Worm (Caenorhabditis elegans) whole organism, mixed stage, embryonic: Measurements from ENCODE around the gene ctr-9.

Source experiments
- M03D4.4 ChIP-seq: sonication (generic microtip); optimal IDR thresholded peaks from 2 replicates; lab custom pipeline; 2017; ENCODE audit warnings: mild to moderate bottlenecking, missing genetic modification characterization, missing compliant biosample characterization
- bed-3 ChIP-seq: fragments of 200-800 bp; sonication (Bioruptor generic); optimal IDR thresholded peaks from 3 replicates; lab custom pipeline; 2018; ENCODE audit warnings: mild to moderate bottlenecking, missing genetic modification characterization, moderate library complexity, missing compliant biosample characterization
- blmp-1 ChIP-seq: fragments of 150-350 bp; optimal IDR thresholded peaks from 2 replicates; lab custom pipeline; 2014; ENCODE audit warnings: missing biosample characterization, missing genetic modification characterization
- ceh-39 ChIP-seq: fragments of 150-350 bp; optimal IDR thresholded peaks from 2 replicates; lab custom pipeline; 2014; ENCODE audit warnings: missing biosample characterization, missing genetic modification characterization
- ceh-43 ChIP-seq: fragments of 200-800 bp; sonication (Bioruptor generic); optimal IDR thresholded peaks from 2 replicates; lab custom pipeline; 2018; ENCODE audit warnings: mild to moderate bottlenecking, missing genetic modification characterization, moderate library complexity, missing compliant biosample characterization
- ceh-83 ChIP-seq: fragments of 200-800 bp; sonication (Bioruptor generic); optimal IDR thresholded peaks from 2 replicates; lab custom pipeline; 2018; ENCODE audit warnings: mild to moderate bottlenecking, missing genetic modification characterization, missing compliant biosample characterization
- ces-1 ChIP-seq: fragments of 150-350 bp; optimal IDR thresholded peaks from 2 replicates; lab custom pipeline; 2014; ENCODE audit warnings: missing biosample characterization, missing genetic modification reagents, missing genetic modification characterization
- cnd-1 ChIP-seq: fragments of 200-800 bp; sonication (Bioruptor generic); optimal IDR thresholded peaks from 2 replicates; lab custom pipeline; 2018; ENCODE audit warnings: mild to moderate bottlenecking, missing genetic modification characterization, missing compliant biosample characterization
- drap-1 ChIP-seq: fragments of 200-800 bp; sonication (Bioruptor generic); optimal IDR thresholded peaks from 3 replicates; lab custom pipeline; 2018; ENCODE audit warnings: mild to moderate bottlenecking, missing genetic modification characterization, missing compliant biosample characterization
- elt-1 ChIP-seq: sonication (generic microtip); optimal IDR thresholded peaks from 2 replicates; lab custom pipeline; 2017; ENCODE audit warnings: missing genetic modification characterization, mild to moderate bottlenecking, missing compliant biosample characterization, antibody characterized with exemption, moderate library complexity, borderline replicate concordance; ENCODE audit not compliant: insufficient read depth
- elt-3 ChIP-seq: fragments of 150-350 bp; optimal IDR thresholded peaks from 2 replicates; lab custom pipeline; 2014; ENCODE audit warnings: missing biosample characterization, missing genetic modification characterization
- flh-1 ChIP-seq: fragments of 200-800 bp; sonication (Bioruptor generic); optimal IDR thresholded peaks from 2 replicates; lab custom pipeline; 2018; ENCODE audit warnings: mild to moderate bottlenecking, missing genetic modification characterization, moderate library complexity, missing compliant biosample characterization
- ham-2 ChIP-seq: fragments of 200-800 bp; sonication (Bioruptor generic); optimal IDR thresholded peaks from 2 replicates; lab custom pipeline; 2018; ENCODE audit warnings: mild to moderate bottlenecking, missing genetic modification characterization, missing compliant biosample characterization
- hlh-1 ChIP-seq: fragments of 150-350 bp; optimal IDR thresholded peaks from 2 replicates; lab custom pipeline; 2014; ENCODE audit warnings: missing biosample characterization, missing genetic modification reagents, missing genetic modification characterization
- lin-13 ChIP-seq: fragments of 150-350 bp; optimal IDR thresholded peaks from 2 replicates; lab custom pipeline; 2014; ENCODE audit warnings: missing biosample characterization, missing genetic modification characterization
- lin-32 ChIP-seq: fragments of 200-800 bp; sonication (Bioruptor generic); optimal IDR thresholded peaks from 2 replicates; lab custom pipeline; 2018; ENCODE audit warnings: mild to moderate bottlenecking, missing genetic modification characterization, missing compliant biosample characterization
- lsy-2 ChIP-seq: fragments of 150-350 bp; optimal IDR thresholded peaks from 2 replicates; lab custom pipeline; 2014; ENCODE audit warnings: missing biosample characterization, missing genetic modification characterization
- mab-5 ChIP-seq: fragments of 150-350 bp; optimal IDR thresholded peaks from 2 replicates; lab custom pipeline; 2014; ENCODE audit warnings: missing biosample characterization, missing genetic modification characterization
- mep-1 ChIP-seq: fragments of 150-350 bp; optimal IDR thresholded peaks from 2 replicates; lab custom pipeline; 2017; ENCODE audit warnings: missing biosample characterization, missing genetic modification reagents, missing genetic modification characterization, inconsistent platforms
- mls-2 ChIP-seq: sonication (generic microtip); optimal IDR thresholded peaks from 2 replicates; lab custom pipeline; 2016; ENCODE audit warnings: mild to moderate bottlenecking, missing genetic modification characterization, moderate library complexity, missing compliant biosample characterization
- nhr-12 ChIP-seq: fragments of 150-350 bp; optimal IDR thresholded peaks from 2 replicates; lab custom pipeline; 2014; ENCODE audit warnings: missing biosample characterization, missing genetic modification characterization
- nhr-2 ChIP-seq: fragments of 150-350 bp; optimal IDR thresholded peaks from 2 replicates; lab custom pipeline; 2014; ENCODE audit warnings: missing biosample characterization, missing genetic modification characterization
- nhr-237 ChIP-seq: fragments of 150-350 bp; optimal IDR thresholded peaks from 2 replicates; lab custom pipeline; 2014; ENCODE audit warnings: missing biosample characterization, missing genetic modification characterization
- nhr-28 ChIP-seq: fragments of 150-350 bp; optimal IDR thresholded peaks from 2 replicates; lab custom pipeline; 2014; ENCODE audit warnings: missing biosample characterization, missing genetic modification characterization
- nhr-76 ChIP-seq: sonication (generic microtip); optimal IDR thresholded peaks from 2 replicates; lab custom pipeline; 2017; ENCODE audit warnings: missing biosample characterization, missing genetic modification characterization
- pha-4 ChIP-seq: fragments of 150-350 bp; optimal IDR thresholded peaks from 2 replicates; lab custom pipeline; 2018; ENCODE audit warnings: missing biosample characterization, missing genetic modification reagents, missing genetic modification characterization
- sem-2 ChIP-seq: fragments of 200-800 bp; sonication (Bioruptor generic); optimal IDR thresholded peaks from 2 replicates; lab custom pipeline; 2018; ENCODE audit warnings: mild to moderate bottlenecking, missing genetic modification characterization, missing compliant biosample characterization
- snpc-4 ChIP-seq: fragments of 150-350 bp; optimal IDR thresholded peaks from 2 replicates; lab custom pipeline; 2014; ENCODE audit warnings: missing biosample characterization, missing genetic modification characterization
- sptf-1 ChIP-seq: sonication (generic microtip); optimal IDR thresholded peaks from 2 replicates; lab custom pipeline; 2017; ENCODE audit warnings: mild to moderate bottlenecking, missing genetic modification characterization, moderate library complexity, missing compliant biosample characterization
- tbx-8 ChIP-seq: fragments of 200-800 bp; sonication (Bioruptor generic); optimal IDR thresholded peaks from 2 replicates; lab custom pipeline; 2018; ENCODE audit warnings: mild to moderate bottlenecking, missing genetic modification characterization, moderate library complexity, missing compliant biosample characterization
- unc-120 ChIP-seq: sonication (generic microtip); optimal IDR thresholded peaks from 2 replicates; lab custom pipeline; 2017; ENCODE audit warnings: missing genetic modification characterization, missing compliant biosample characterization; ENCODE audit not compliant: poor library complexity, severe bottlenecking
- unc-39 ChIP-seq: fragments of 150-350 bp; optimal IDR thresholded peaks from 2 replicates; lab custom pipeline; 2014; ENCODE audit warnings: missing biosample characterization, missing genetic modification characterization
- unc-62 ChIP-seq: fragments of 150-350 bp; optimal IDR thresholded peaks from 2 replicates; lab custom pipeline; 2014; ENCODE audit warnings: missing biosample characterization, missing genetic modification reagents, missing genetic modification characterization
- zip-8 ChIP-seq: fragments of 150-350 bp; optimal IDR thresholded peaks from 2 replicates; lab custom pipeline; 2014; ENCODE audit warnings: missing biosample characterization, missing genetic modification characterization
- ztf-11 ChIP-seq: fragments of 150-350 bp; optimal IDR thresholded peaks from 2 replicates; lab custom pipeline; 2014; ENCODE audit warnings: missing biosample characterization, missing genetic modification characterization

The ctr-9 gene

DNA sequence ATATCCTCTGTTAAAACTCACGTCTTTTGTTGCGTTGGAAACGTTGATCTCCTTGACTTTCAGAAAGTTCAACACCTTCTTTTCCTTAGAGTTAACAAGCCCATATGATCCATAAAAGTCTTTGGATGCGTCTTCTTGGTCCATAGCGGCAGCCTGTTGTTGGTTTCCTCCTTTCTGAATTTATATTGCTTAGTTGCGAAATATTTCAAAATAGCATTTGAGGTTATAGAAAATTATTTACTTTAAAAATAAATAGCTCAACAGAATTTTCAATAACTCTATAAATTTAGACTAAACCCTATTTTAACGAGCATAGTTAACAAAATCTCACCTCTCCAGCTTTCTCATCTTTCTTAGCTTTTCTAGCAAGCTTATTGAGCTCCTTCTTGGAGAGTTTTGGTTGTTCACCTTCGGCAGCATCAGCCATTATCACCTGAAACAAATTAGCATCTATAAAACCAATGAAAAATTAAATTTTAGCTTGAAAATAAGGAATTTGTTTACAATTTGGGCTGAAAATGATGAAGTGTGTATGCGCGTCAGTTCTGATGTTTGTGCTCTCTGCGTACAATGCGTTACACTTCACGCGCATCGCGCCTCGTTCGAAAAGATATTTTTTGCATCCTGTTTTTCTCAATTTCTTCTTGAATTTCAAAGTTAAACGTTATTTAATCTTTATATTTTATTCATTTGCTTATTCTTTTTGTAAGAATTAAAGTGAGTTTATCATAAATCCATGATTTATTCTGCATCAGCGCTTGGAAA lies at the start of gene ctr-9, which contains the start of gene dars-1:
ctr-9 (plus strand) TSS at position 614 of the 765 bp plus-strand sequence.
dars-1 (minus strand) TSS at position 433 of the 765 bp plus-strand sequence.
- TF ChIP-seq ztf-11 (tag; lab: Kevin White, UChicago) (no peak), ham-2 (GFP tag; lab: Kevin White, UChicago) (no peak), lsy-2 (tag; lab: Kevin White, UChicago) (no peak), blmp-1 (no peak), ceh-43 (no peak), elt-3 (tag; lab: Kevin White, UChicago) (no peak), mls-2 (tag; lab: Kevin White, UChicago) (no peak), flh-1 (GFP tag; lab: Kevin White, UChicago) (no peak), pha-4 (no peak), unc-62 (GFP tag; lab: Kevin White, UChicago) (no peak), hlh-1 (tag; lab: Kevin White, UChicago) (no peak), bed-3 (GFP tag; lab: Kevin White, UChicago) (no peak), sptf-1 (tag; lab: Kevin White, UChicago) (no peak), M03D4.4 (tag; lab: Kevin White, UChicago) (no peak)

DNA sequence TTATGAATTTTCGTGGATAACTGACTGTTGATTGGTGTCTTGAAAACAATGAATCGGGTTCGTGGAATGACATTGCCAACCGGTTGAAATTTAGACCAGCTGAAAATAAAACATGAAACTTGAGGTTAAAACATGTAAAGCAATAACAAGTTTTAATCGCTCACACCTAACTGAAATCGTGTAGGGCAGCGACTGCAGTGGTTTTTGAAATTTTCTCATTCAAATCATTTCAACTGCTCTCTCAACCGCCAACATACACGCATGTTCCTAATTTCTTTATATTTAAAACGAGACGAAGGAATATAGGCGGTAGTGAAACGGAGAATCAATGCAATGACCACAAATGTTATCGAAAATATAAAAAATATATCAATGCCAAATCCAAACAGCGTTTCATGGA lies 48.4 kb upstream of the ctr-9 start:
- TF ChIP-seq ceh-43: no peak
- no peak for TF ChIP-seq elt-3 (tag; lab: Kevin White, UChicago)
- no peak for TF ChIP-seq zip-8 (tag; lab: Kevin White, UChicago)
- TF ChIP-seq ces-1 (GFP tag; lab: Kevin White, UChicago): no peak
- no peak for TF ChIP-seq nhr-12 (tag; lab: Kevin White, UChicago)
- no peak for TF ChIP-seq ceh-83

DNA sequence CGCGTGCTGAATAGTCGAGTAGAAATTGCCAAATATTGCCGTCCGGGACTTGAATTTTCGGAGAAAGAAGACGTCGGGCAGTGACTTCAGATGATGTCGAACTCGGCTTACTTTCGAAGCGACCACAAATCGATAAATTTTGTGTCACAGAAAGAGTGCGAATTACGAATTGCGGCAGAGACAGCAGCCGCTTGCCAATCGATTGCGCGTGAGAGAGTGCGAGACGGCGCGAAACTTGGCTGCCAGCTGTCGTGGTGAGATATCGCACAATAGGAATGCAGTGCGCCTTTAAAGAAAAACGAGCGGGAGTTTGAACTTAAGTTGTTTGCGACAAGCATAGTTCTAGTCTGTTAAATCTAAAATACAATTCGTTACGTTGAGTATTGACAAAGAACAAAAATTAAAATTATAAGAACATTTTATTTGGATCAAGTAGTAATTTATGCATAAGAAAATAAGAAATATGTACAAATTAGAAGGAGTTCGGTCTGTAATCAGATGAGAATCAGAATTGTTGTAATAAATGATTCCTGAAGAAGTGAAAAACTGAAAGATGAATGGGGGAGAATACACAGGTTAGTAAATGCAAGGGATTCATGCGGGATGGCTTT lies 47.7 kb upstream of the ctr-9 start, which contains the start of gene pir-2:
pir-2 (minus strand) TSS at position 218 of the 611 bp plus-strand sequence.
- TF ChIP-seq ceh-39 (tag; lab: Kevin White, UChicago): peak; percentile 93
- TF ChIP-seq drap-1 (GFP tag; lab: Kevin White, UChicago): peak; percentile 32
- TF ChIP-seq cnd-1 (tag; lab: Kevin White, UChicago): peak; percentile 94
- TF ChIP-seq snpc-4: no peak
- peak; percentile 73 for TF ChIP-seq sptf-1 (tag; lab: Kevin White, UChicago)
- peak; percentile 65 for TF ChIP-seq nhr-237 (tag; lab: Kevin White, UChicago)
- TF ChIP-seq nhr-2 (tag; lab: Kevin White, UChicago): peak; percentile 12
- no peak for TF ChIP-seq bed-3 (GFP tag; lab: Kevin White, UChicago)
- peak; percentile 88 for TF ChIP-seq mep-1 (tag; lab: Kevin White, UChicago)
- TF ChIP-seq zip-8 (tag; lab: Kevin White, UChicago): no peak
- TF ChIP-seq unc-120 (tag; lab: Kevin White, UChicago): peak; percentile 82
- no peak for TF ChIP-seq tbx-8 (GFP tag; lab: Kevin White, UChicago)
- TF ChIP-seq unc-62 (GFP tag; lab: Kevin White, UChicago): peak; percentile 74
- TF ChIP-seq nhr-12 (tag; lab: Kevin White, UChicago): no peak
- peak; percentile 98 for TF ChIP-seq hlh-1 (tag; lab: Kevin White, UChicago)
- TF ChIP-seq flh-1 (GFP tag; lab: Kevin White, UChicago): no peak
- no peak for TF ChIP-seq blmp-1
- peak; percentile 83 for TF ChIP-seq pha-4
- TF ChIP-seq nhr-28 (tag; lab: Kevin White, UChicago): no peak
- peak; percentile 28 for TF ChIP-seq lin-13 (tag; lab: Kevin White, UChicago)
- no peak for TF ChIP-seq sem-2 (GFP tag; lab: Kevin White, UChicago)
- TF ChIP-seq nhr-76 (tag; lab: Kevin White, UChicago): no peak
- TF ChIP-seq ceh-83: peak; percentile 66
- peak; percentile 63 for TF ChIP-seq ztf-11 (tag; lab: Kevin White, UChicago)
- TF ChIP-seq lin-32 (GFP tag; lab: Kevin White, UChicago): peak; percentile 83
- peak; percentile 85 for TF ChIP-seq lsy-2 (tag; lab: Kevin White, UChicago)
- peak; percentile 8 for TF ChIP-seq elt-3 (tag; lab: Kevin White, UChicago)
- no peak for TF ChIP-seq unc-39 (tag; lab: Kevin White, UChicago)
- peak; percentile 69 for TF ChIP-seq ham-2 (GFP tag; lab: Kevin White, UChicago)
- TF ChIP-seq ceh-43: no peak
- TF ChIP-seq mls-2 (tag; lab: Kevin White, UChicago): peak; percentile 66
- TF ChIP-seq mab-5 (tag; lab: Kevin White, UChicago): no peak
- TF ChIP-seq M03D4.4 (tag; lab: Kevin White, UChicago): no peak
- no peak for TF ChIP-seq elt-1 (tag; lab: Kevin White, UChicago)
- TF ChIP-seq ces-1 (GFP tag; lab: Kevin White, UChicago): peak; percentile 84
